Fruit fly (Drosophila melanogaster) Kc167 (cell line): ENCODE results near the gene CG10863.

Source experiments
- Myc ChIP-seq: fragments of >200 bp; optimal IDR thresholded peaks from 2 replicates; lab custom pipeline; 2017; ENCODE audit warnings: missing external identifiers
- h ChIP-seq: fragments of >200 bp; optimal IDR thresholded peaks from 3 replicates; lab custom pipeline; 2018; ENCODE audit warnings: missing external identifiers
- insv ChIP-seq: fragments of >200 bp; optimal IDR thresholded peaks from 3 replicates; lab custom pipeline; 2018; ENCODE audit warnings: missing external identifiers
- psq ChIP-seq: fragments of >200 bp; optimal IDR thresholded peaks from 2 replicates; lab custom pipeline; 2017; ENCODE audit warnings: missing external identifiers
- ttk ChIP-seq: sonication (Bioruptor generic); optimal IDR thresholded peaks from 2 replicates; lab custom pipeline; 2017; ENCODE audit warnings: missing external identifiers

- TF ChIP-seq h (lab: Kevin White, UChicago): no peak
- no peak for TF ChIP-seq ttk (lab: Kevin White, UChicago)
- TF ChIP-seq psq (lab: Kevin White, UChicago): no peak
- TF ChIP-seq Myc (lab: Kevin White, UChicago): no peak
- TF ChIP-seq insv (lab: Kevin White, UChicago): no peak
Observed at dm6 chr3L:3929968-3930767, 12.1 kb downstream of the CG10863 start.
